Worm (Caenorhabditis elegans): Measurements from ENCODE around the gene vem-1.

DNA sequence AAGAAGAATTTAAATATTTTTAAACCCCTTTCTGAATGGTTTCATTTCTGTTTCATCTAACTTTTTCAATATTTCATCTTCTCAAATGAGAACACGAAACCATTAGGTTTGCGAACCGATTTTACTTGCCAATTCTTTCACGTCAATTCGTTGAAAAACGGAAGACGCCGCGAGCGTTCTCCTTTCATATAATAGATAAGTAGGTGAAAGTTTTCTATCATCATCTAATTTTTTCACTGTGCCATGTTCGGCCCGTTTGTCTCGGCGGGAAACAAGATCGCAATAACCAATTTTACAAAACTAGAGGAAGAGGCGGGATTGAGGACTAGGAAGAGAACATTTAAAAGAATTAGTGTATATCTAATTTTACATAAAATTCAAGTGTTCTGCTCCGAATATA, 43.2 kb downstream of the vem-1 start, which contains the start of gene C18A11.4:
- TF ChIP-seq ceh-82 (tag; optimal IDR thresholded peaks at IDR 0.05) = no peak
- TF ChIP-seq tbx-2 (tag; optimal IDR thresholded peaks at IDR 0.05) = no peak
- TF ChIP-seq nhr-77 (tag; optimal IDR thresholded peaks at IDR 0.05) = no peak
- TF ChIP-seq unc-30 (tag; optimal IDR thresholded peaks at IDR 0.05) = no peak

Data from whole organism, L1 larva.